Worm (Caenorhabditis elegans) whole organism, L1 larva: ENCODE measurements around the gene str-118.

Experiments used
- C04F5.9 ChIP-seq: sonication (generic microtip); optimal IDR thresholded peaks from 2 replicates; lab custom pipeline; 2016; ENCODE audit warnings: missing genetic modification characterization, missing compliant biosample characterization
- C34B4.2 ChIP-seq: sonication (generic microtip); optimal IDR thresholded peaks from 2 replicates; lab custom pipeline; 2017; ENCODE audit warnings: mild to moderate bottlenecking, missing genetic modification characterization, missing compliant biosample characterization
- alr-1 ChIP-seq: fragments of 200-800 bp; sonication (Bioruptor generic); optimal IDR thresholded peaks from 2 replicates; lab custom pipeline; 2018; ENCODE audit warnings: borderline replicate concordance, mild to moderate bottlenecking, missing genetic modification characterization, missing compliant biosample characterization
- aly-2 ChIP-seq: fragments of 150-350 bp; optimal IDR thresholded peaks from 2 replicates; lab custom pipeline; 2014; ENCODE audit warnings: missing biosample characterization, missing genetic modification characterization
- blmp-1 ChIP-seq: fragments of 150-350 bp; optimal IDR thresholded peaks from 2 replicates; lab custom pipeline; 2014; ENCODE audit warnings: missing biosample characterization, missing genetic modification characterization
- ceh-63 ChIP-seq: fragments of 200-800 bp; sonication (Bioruptor generic); optimal IDR thresholded peaks from 2 replicates; lab custom pipeline; 2018; ENCODE audit warnings: mild to moderate bottlenecking, missing genetic modification characterization, missing compliant biosample characterization
- ceh-88 ChIP-seq: fragments of 200-800 bp; sonication (Bioruptor generic); IDR thresholded peaks from 2 replicates; pipeline ENCODE4 v1.3.6; 2022; ENCODE audit warnings: missing genetic modification characterization, missing compliant biosample characterization
- ceh-90 ChIP-seq: sonication (generic microtip); optimal IDR thresholded peaks from 2 replicates; lab custom pipeline; 2016; ENCODE audit warnings: missing genetic modification characterization, missing compliant biosample characterization
- ces-1 ChIP-seq: fragments of 150-350 bp; optimal IDR thresholded peaks from 2 replicates; lab custom pipeline; 2014; ENCODE audit warnings: missing biosample characterization, missing genetic modification reagents, missing genetic modification characterization
- dpl-1 ChIP-seq, 3 experiments: fragments of 150-350 bp in 2 of 3; sonication (generic microtip) in 1 of 3; optimal IDR thresholded peaks; 2 replicates each; lab custom pipeline; 2014 to 2017; ENCODE audit warnings: missing biosample characterization in 3 of 3, missing genetic modification characterization in 3 of 3, missing genetic modification reagents in 3 of 3
- efl-1 ChIP-seq, 4 experiments: fragments of 150-350 bp; optimal IDR thresholded peaks in 3 of 4; peaks in 1 of 4; 1 replicate in 1 of 4; 2 replicates in 3 of 4; lab custom pipeline; 2014; ENCODE audit warnings: missing biosample characterization in 2 of 4, missing genetic modification characterization in 2 of 4, missing genetic modification reagents in 2 of 4
- efl-3 ChIP-seq: fragments of 200-800 bp; sonication (Bioruptor generic); optimal IDR thresholded peaks from 2 replicates; lab custom pipeline; 2018; ENCODE audit warnings: mild to moderate bottlenecking, missing genetic modification characterization, missing compliant biosample characterization
- egl-27 ChIP-seq, 2 experiments: fragments of 150-350 bp in 1 of 2; sonication (generic microtip); optimal IDR thresholded peaks; 3 replicates each; lab custom pipeline; 2017 to 2018; ENCODE audit warnings: missing biosample characterization in 2 of 2, missing genetic modification characterization in 2 of 2, missing genetic modification reagents in 2 of 2
- elt-2 ChIP-seq: sonication (generic microtip); optimal IDR thresholded peaks from 2 replicates; lab custom pipeline; 2016; ENCODE audit warnings: missing genetic modification characterization, mild to moderate bottlenecking, inconsistent platforms, missing compliant biosample characterization, missing genetic modification reagents
- elt-3 ChIP-seq, 6 experiments: fragments of 150-350 bp in 1 of 6; sonication (generic microtip); optimal IDR thresholded peaks; 2 replicates each; lab custom pipeline; 2017 to 2018; ENCODE audit warnings: missing biosample characterization in 6 of 6, missing genetic modification characterization in 6 of 6, inconsistent platforms in 1 of 6
- fkh-4 ChIP-seq: sonication (generic microtip); optimal IDR thresholded peaks from 2 replicates; lab custom pipeline; 2016; ENCODE audit warnings: missing compliant biosample characterization, missing genetic modification characterization, borderline replicate concordance
- fkh-8 ChIP-seq: sonication (generic microtip); optimal IDR thresholded peaks from 2 replicates; lab custom pipeline; 2016; ENCODE audit warnings: mild to moderate bottlenecking, missing genetic modification characterization, missing compliant biosample characterization
- fos-1 ChIP-seq: fragments of 150-350 bp; optimal IDR thresholded peaks from 2 replicates; lab custom pipeline; 2014; ENCODE audit warnings: missing biosample characterization, missing genetic modification characterization
- grh-1 ChIP-seq: fragments of 200-800 bp; sonication (Bioruptor generic); IDR thresholded peaks from 2 replicates; pipeline ENCODE4 v1.3.6; 2022; ENCODE audit warnings: missing genetic modification reagents, missing genetic modification characterization, missing compliant biosample characterization
- hlh-17 ChIP-seq: fragments of 200-800 bp; sonication (Bioruptor generic); optimal IDR thresholded peaks from 2 replicates; lab custom pipeline; 2018; ENCODE audit warnings: missing genetic modification characterization, mild to moderate bottlenecking, missing compliant biosample characterization, moderate library complexity, borderline replicate concordance
- hlh-4 ChIP-seq: sonication (generic microtip); optimal IDR thresholded peaks from 2 replicates; lab custom pipeline; 2016; ENCODE audit warnings: mild to moderate bottlenecking, missing genetic modification characterization, missing compliant biosample characterization
- isw-1 ChIP-seq: fragments of 200-800 bp; sonication (Bioruptor generic); IDR thresholded peaks from 2 replicates; pipeline ENCODE4 v1.3.6; 2022; ENCODE audit warnings: missing genetic modification characterization, missing compliant biosample characterization
- jun-1 ChIP-seq: fragments of 150-350 bp; optimal IDR thresholded peaks from 2 replicates; lab custom pipeline; 2014; ENCODE audit warnings: missing biosample characterization, missing genetic modification reagents, missing genetic modification characterization
- lin-13 ChIP-seq: fragments of 150-350 bp; optimal IDR thresholded peaks from 2 replicates; lab custom pipeline; 2014; ENCODE audit warnings: missing biosample characterization, missing genetic modification reagents, missing genetic modification characterization
- lin-14 ChIP-seq: fragments of 200-800 bp; sonication (Bioruptor generic); optimal IDR thresholded peaks from 2 replicates; lab custom pipeline; 2018; ENCODE audit warnings: mild to moderate bottlenecking, missing genetic modification characterization, moderate library complexity, missing compliant biosample characterization
- lin-39 ChIP-seq: fragments of 150-350 bp; optimal IDR thresholded peaks from 2 replicates; lab custom pipeline; 2014; ENCODE audit warnings: missing biosample characterization, missing genetic modification reagents, missing genetic modification characterization
- lsy-2 ChIP-seq, 2 experiments: fragments of 150-350 bp; optimal IDR thresholded peaks; 2 replicates each; lab custom pipeline; 2014; ENCODE audit warnings: missing biosample characterization in 2 of 2, missing genetic modification characterization in 2 of 2
- mdl-1 ChIP-seq, 2 experiments: fragments of 150-350 bp; optimal IDR thresholded peaks; 2 replicates each; lab custom pipeline; 2014 to 2017; ENCODE audit warnings: missing biosample characterization in 2 of 2, missing genetic modification characterization in 2 of 2, inconsistent platforms in 1 of 2
- mef-2 ChIP-seq: fragments of 150-350 bp; optimal IDR thresholded peaks from 2 replicates; lab custom pipeline; 2014; ENCODE audit warnings: missing biosample characterization, missing genetic modification characterization
- mep-1 ChIP-seq: fragments of 150-350 bp; optimal IDR thresholded peaks from 2 replicates; lab custom pipeline; 2014; ENCODE audit warnings: missing biosample characterization, missing genetic modification characterization
- nhr-19 ChIP-seq: fragments of 200-800 bp; sonication (Bioruptor generic); conservative IDR thresholded peaks from 2 replicates; pipeline ENCODE4 v1.3.6; 2022; ENCODE audit warnings: missing genetic modification characterization, missing compliant biosample characterization
- nhr-20 ChIP-seq: sonication (generic microtip); optimal IDR thresholded peaks from 2 replicates; lab custom pipeline; 2016; ENCODE audit warnings: mild to moderate bottlenecking, missing genetic modification characterization, missing compliant biosample characterization
- nhr-47 ChIP-seq: sonication (generic microtip); optimal IDR thresholded peaks from 2 replicates; lab custom pipeline; 2016; ENCODE audit warnings: mild to moderate bottlenecking, missing genetic modification characterization, moderate library complexity, missing compliant biosample characterization
- nhr-71 ChIP-seq: sonication (generic microtip); optimal IDR thresholded peaks from 2 replicates; lab custom pipeline; 2016; ENCODE audit warnings: mild to moderate bottlenecking, missing genetic modification characterization, moderate library complexity, missing compliant biosample characterization
- nhr-77 ChIP-seq: fragments of 150-350 bp; optimal IDR thresholded peaks from 2 replicates; lab custom pipeline; 2014; ENCODE audit warnings: missing biosample characterization, missing genetic modification characterization
- nhr-84 ChIP-seq: sonication (generic microtip); optimal IDR thresholded peaks from 2 replicates; lab custom pipeline; 2017; ENCODE audit warnings: missing biosample characterization, missing genetic modification characterization
- nhr-85 ChIP-seq: sonication (generic microtip); peaks from one replicate; lab custom pipeline; 2016; ENCODE audit warnings: missing genetic modification characterization, inconsistent platforms, missing compliant biosample characterization
- pax-3 ChIP-seq: fragments of 200-800 bp; sonication (Bioruptor generic); optimal IDR thresholded peaks from 2 replicates; lab custom pipeline; 2018; ENCODE audit warnings: mild to moderate bottlenecking, missing genetic modification characterization, moderate library complexity, missing compliant biosample characterization
- skn-1 ChIP-seq: fragments of 150-350 bp; optimal IDR thresholded peaks from 2 replicates; lab custom pipeline; 2014; ENCODE audit warnings: missing biosample characterization, missing genetic modification characterization
- snpc-4 ChIP-seq: fragments of 150-350 bp; optimal IDR thresholded peaks from 2 replicates; lab custom pipeline; 2014; ENCODE audit warnings: missing biosample characterization, missing genetic modification characterization
- swsn-7 ChIP-seq: sonication (generic microtip); optimal IDR thresholded peaks from 2 replicates; lab custom pipeline; 2016; ENCODE audit warnings: missing genetic modification characterization, missing compliant biosample characterization
- tbx-2 ChIP-seq: sonication (generic microtip); optimal IDR thresholded peaks from 2 replicates; lab custom pipeline; 2016; ENCODE audit warnings: missing genetic modification characterization, missing compliant biosample characterization
- unc-130 ChIP-seq: fragments of 150-350 bp; optimal IDR thresholded peaks from 2 replicates; lab custom pipeline; 2017; ENCODE audit warnings: missing biosample characterization, missing genetic modification characterization, inconsistent platforms
- unc-86 ChIP-seq: sonication (generic microtip); optimal IDR thresholded peaks from 2 replicates; lab custom pipeline; 2016; ENCODE audit warnings: missing genetic modification characterization, missing compliant biosample characterization
- unc-98 ChIP-seq: fragments of 200-800 bp; sonication (Bioruptor generic); IDR thresholded peaks from 2 replicates; pipeline ENCODE4 v1.3.6; 2022; ENCODE audit warnings: missing genetic modification characterization, missing compliant biosample characterization
- vab-15 ChIP-seq: sonication (generic microtip); optimal IDR thresholded peaks from 2 replicates; lab custom pipeline; 2017; ENCODE audit warnings: missing genotype, mild to moderate bottlenecking, missing genetic modification characterization, missing compliant biosample characterization
- xbp-1 ChIP-seq: sonication (generic microtip); optimal IDR thresholded peaks from 2 replicates; lab custom pipeline; 2016; ENCODE audit warnings: missing genetic modification characterization, missing compliant biosample characterization
- zag-1 ChIP-seq: fragments of 150-350 bp; optimal IDR thresholded peaks from 2 replicates; lab custom pipeline; 2014; ENCODE audit warnings: missing biosample characterization, missing genetic modification characterization
- ztf-4 ChIP-seq: fragments of 150-350 bp; optimal IDR thresholded peaks from 2 replicates; lab custom pipeline; 2014; ENCODE audit warnings: missing biosample characterization, missing genetic modification characterization

Gene str-118

ce11 chrV:10041484-10041883 lies 10.5 kb upstream of the str-118 start (continued):
- TF ChIP-seq grh-1 (GFP tag; lab: Robert Waterston, UW), result no peak
- TF ChIP-seq unc-130 (tag; lab: Kevin White, UChicago), result no peak
- TF ChIP-seq elt-3 (tag; optimal IDR thresholded peaks at IDR 0.05; lab: Kevin White, UChicago), result no peak
- TF ChIP-seq dpl-1 (GFP tag; optimal IDR thresholded peaks at IDR 0.05; lab: Kevin White, UChicago), result no peak
- no peak for TF ChIP-seq fos-1 (tag; lab: Kevin White, UChicago)
- no peak for TF ChIP-seq egl-27 (tag; optimal IDR thresholded peaks at IDR 0.05; lab: Kevin White, UChicago)
- TF ChIP-seq nhr-71 (tag; lab: Kevin White, UChicago), result peak; percentile 34
- no peak for TF ChIP-seq xbp-1 (tag; lab: Kevin White, UChicago)
- TF ChIP-seq efl-1 (optimal IDR thresholded peaks at IDR 0.05; lab: Kevin White, UChicago), result peak; percentile 1 to 2
- no peak for TF ChIP-seq efl-1 (GFP tag; optimal IDR thresholded peaks at IDR 0.05 in 1 of 2; lab: Kevin White, UChicago)
- no peak for TF ChIP-seq pax-3

ce11 chrV:10042254-10042653 lies 9.7 kb upstream of the str-118 start:
- no peak for TF ChIP-seq ces-1 (GFP tag; lab: Kevin White, UChicago)
- TF ChIP-seq fkh-4 (tag; lab: Kevin White, UChicago), result no peak
- peak; percentile 71 to 85 for TF ChIP-seq efl-1 (optimal IDR thresholded peaks at IDR 0.05; lab: Kevin White, UChicago)
- peak; percentile 21 to 92 for TF ChIP-seq efl-1 (GFP tag; optimal IDR thresholded peaks at IDR 0.05 in 1 of 2; lab: Kevin White, UChicago)
- TF ChIP-seq egl-27 (tag; optimal IDR thresholded peaks at IDR 0.05; lab: Kevin White, UChicago), result peak in 1 of 2 experiments; percentile 24
- TF ChIP-seq tbx-2 (tag; lab: Kevin White, UChicago), result peak; percentile 84
- TF ChIP-seq dpl-1 (GFP tag; optimal IDR thresholded peaks at IDR 0.05; lab: Kevin White, UChicago), result peak in 2 of 3 experiments; percentile 38
- peak in 1 of 2 experiments; percentile 68 for TF ChIP-seq mdl-1 (tag; optimal IDR thresholded peaks at IDR 0.05; lab: Kevin White, UChicago)
- TF ChIP-seq jun-1 (tag; lab: Kevin White, UChicago), result peak; percentile 67
- no peak for TF ChIP-seq ztf-4 (tag; lab: Kevin White, UChicago)
- TF ChIP-seq lin-14 (GFP tag; lab: Kevin White, UChicago), result peak; percentile 89
- no peak for TF ChIP-seq efl-3 (GFP tag; lab: Kevin White, UChicago)
- no peak for TF ChIP-seq vab-15 (tag; lab: Kevin White, UChicago)
- TF ChIP-seq nhr-85 (tag; lab: Kevin White, UChicago), result peak; percentile 87
- no peak for TF ChIP-seq elt-3 (tag; optimal IDR thresholded peaks at IDR 0.05; lab: Kevin White, UChicago)
- TF ChIP-seq C34B4.2 (tag; lab: Kevin White, UChicago), result no peak
- TF ChIP-seq nhr-84 (tag; lab: Kevin White, UChicago), result no peak
- TF ChIP-seq mep-1 (tag; lab: Kevin White, UChicago), result peak; percentile 58
- peak; percentile 57 for TF ChIP-seq grh-1 (GFP tag; lab: Robert Waterston, UW)
- no peak for TF ChIP-seq unc-98 (GFP tag; lab: Robert Waterston, UW)
- peak; percentile 95 to 98 for TF ChIP-seq lsy-2 (tag; optimal IDR thresholded peaks at IDR 0.05; lab: Kevin White, UChicago)
- TF ChIP-seq ceh-90, result no peak
- TF ChIP-seq fkh-8, result peak; percentile 5
- no peak for TF ChIP-seq C04F5.9 (tag; lab: Kevin White, UChicago)
- TF ChIP-seq zag-1 (tag; lab: Kevin White, UChicago), result no peak
- TF ChIP-seq elt-2 (tag; lab: Kevin White, UChicago), result peak; percentile 17
- TF ChIP-seq skn-1 (tag; lab: Kevin White, UChicago), result peak; percentile 63
- TF ChIP-seq hlh-17 (GFP tag; lab: Kevin White, UChicago), result no peak
- TF ChIP-seq ceh-88 (GFP tag; lab: Robert Waterston, UW), result no peak
- peak; percentile 68 for TF ChIP-seq unc-86 (tag; lab: Kevin White, UChicago)
- peak; percentile 28; the same call in 1 of the 2 replicates for TF ChIP-seq isw-1
- peak; percentile 92 for TF ChIP-seq nhr-20
- peak; percentile 72 for TF ChIP-seq blmp-1 (tag; lab: Kevin White, UChicago)
- no peak for TF ChIP-seq mef-2 (tag; lab: Kevin White, UChicago)
- no peak for TF ChIP-seq alr-1
- peak; percentile 57 for TF ChIP-seq lin-13 (GFP tag; lab: Kevin White, UChicago)
- no peak for TF ChIP-seq ceh-63
- TF ChIP-seq aly-2 (tag; lab: Kevin White, UChicago), result no peak
- TF ChIP-seq nhr-77 (tag; lab: Kevin White, UChicago), result peak; percentile 61
- TF ChIP-seq swsn-7 (tag; lab: Kevin White, UChicago), result peak; percentile 81
- peak; percentile 25 for TF ChIP-seq lin-39 (tag; lab: Kevin White, UChicago)
- peak; percentile 80 for TF ChIP-seq nhr-47 (tag; lab: Kevin White, UChicago)
- no peak for TF ChIP-seq hlh-4 (tag; lab: Kevin White, UChicago)
- peak; percentile 55 for TF ChIP-seq nhr-19 (GFP tag; lab: Robert Waterston, UW)
- peak; percentile 11 for TF ChIP-seq snpc-4 (tag; lab: Kevin White, UChicago)
